Fruit fly (Drosophila melanogaster): ENCODE data around the gene Svil.

Gene Svil

dm6 chr3L:2418769-2419168 lies 41.3 kb downstream of the Svil start (continued):
- TF ChIP-seq CG4318 (GFP tag; optimal IDR thresholded peaks at IDR 0.05) = peak; percentile 2
- TF ChIP-seq salr (GFP tag; optimal IDR thresholded peaks at IDR 0.05) = peak; percentile 52 to 67
- peak; percentile 75 for TF ChIP-seq CG10631 (GFP tag; optimal IDR thresholded peaks at IDR 0.05)
- peak; percentile 91 for TF ChIP-seq CG9139 (GFP tag; optimal IDR thresholded peaks at IDR 0.05)
- TF ChIP-seq pdm3 (GFP tag; optimal IDR thresholded peaks at IDR 0.05) = peak; percentile 82
- TF ChIP-seq eg (GFP tag; IDR thresholded peaks at IDR 0.05) = peak; percentile 89
- peak; percentile 90 to 95 for TF ChIP-seq ss (GFP tag; optimal IDR thresholded peaks at IDR 0.05)
- peak; percentile 85 for TF ChIP-seq fd85E (GFP tag; optimal IDR thresholded peaks at IDR 0.05)
- TF ChIP-seq lz (GFP tag; optimal IDR thresholded peaks at IDR 0.05) = peak; percentile 80
- peak; percentile 90 for TF ChIP-seq CG6808 (GFP tag; optimal IDR thresholded peaks at IDR 0.05)
- TF ChIP-seq Hr38 (GFP tag; optimal IDR thresholded peaks at IDR 0.05) = no peak
- TF ChIP-seq dac (GFP tag; optimal IDR thresholded peaks at IDR 0.05) = no peak
- no peak for TF ChIP-seq fkh (GFP tag; optimal IDR thresholded peaks at IDR 0.05)
- TF ChIP-seq net (GFP tag; optimal IDR thresholded peaks at IDR 0.05) = peak; percentile 78
- TF ChIP-seq CG6792 (GFP tag; optimal IDR thresholded peaks at IDR 0.05) = peak; percentile 82
- TF ChIP-seq CG6276 (GFP tag; optimal IDR thresholded peaks at IDR 0.05) = peak; percentile 75
- peak; percentile 73 for TF ChIP-seq CG11294 (GFP tag; IDR thresholded peaks at IDR 0.05)
- TF ChIP-seq vri (GFP tag; optimal IDR thresholded peaks at IDR 0.05) = peak; percentile 66
- peak; percentile 95 for TF ChIP-seq CG3919 (GFP tag; optimal IDR thresholded peaks at IDR 0.05)
- TF ChIP-seq Ets21C (GFP tag; optimal IDR thresholded peaks at IDR 0.05) = peak; percentile 71
- TF ChIP-seq CG31627 (GFP tag; optimal IDR thresholded peaks at IDR 0.05) = peak; percentile 87
- peak; percentile 77 for TF ChIP-seq CG8632 (GFP tag; optimal IDR thresholded peaks at IDR 0.05)
- TF ChIP-seq CG11902 (GFP tag; optimal IDR thresholded peaks at IDR 0.05) = peak; percentile 93
- TF ChIP-seq CG16779 (tag; optimal IDR thresholded peaks at IDR 0.05) = peak; percentile 50
- TF ChIP-seq CG11762 (GFP tag; optimal IDR thresholded peaks at IDR 0.05; ENCODE audit: insufficient read depth) = peak; percentile 93

- no peak for TF ChIP-seq CG8319 (GFP tag; optimal IDR thresholded peaks at IDR 0.05)
- peak; percentile 0 for TF ChIP-seq fkh (GFP tag; optimal IDR thresholded peaks at IDR 0.05)
Measured at dm6 chr3L:2421138-2421537, 43.7 kb downstream of the Svil start.

- TF ChIP-seq eg (GFP tag; IDR thresholded peaks at IDR 0.05) (no peak), Smox (GFP tag; optimal IDR thresholded peaks at IDR 0.05) (no peak), CG9139 (GFP tag; optimal IDR thresholded peaks at IDR 0.05) (no peak), CG11902 (GFP tag; optimal IDR thresholded peaks at IDR 0.05) (no peak), OdsH (GFP tag; optimal IDR thresholded peaks at IDR 0.05) (no peak)
Measured at dm6 chr3L:2422763-2423162, 45.3 kb downstream of the Svil start.

- no peak for TF ChIP-seq CG3919 (GFP tag; optimal IDR thresholded peaks at IDR 0.05)
- TF ChIP-seq net (GFP tag; optimal IDR thresholded peaks at IDR 0.05) = no peak
- TF ChIP-seq CG3032 (tag; optimal IDR thresholded peaks at IDR 0.05) = no peak
- no peak for TF ChIP-seq topi (GFP tag; optimal IDR thresholded peaks at IDR 0.05)
- no peak for TF ChIP-seq eg (GFP tag; IDR thresholded peaks at IDR 0.05)
- no peak for TF ChIP-seq CG6792 (GFP tag; optimal IDR thresholded peaks at IDR 0.05)
- TF ChIP-seq Ets96B (tag; optimal IDR thresholded peaks at IDR 0.05) = no peak
- no peak for TF ChIP-seq lz (GFP tag; optimal IDR thresholded peaks at IDR 0.05)
- TF ChIP-seq CG6854 (GFP tag; optimal IDR thresholded peaks at IDR 0.05) = no peak
- no peak for TF ChIP-seq Ets21C (GFP tag; optimal IDR thresholded peaks at IDR 0.05)
- no peak for TF ChIP-seq CG6808 (GFP tag; optimal IDR thresholded peaks at IDR 0.05)
- TF ChIP-seq OdsH (GFP tag; optimal IDR thresholded peaks at IDR 0.05) = no peak
Measured at dm6 chr3L:2423572-2423971, 46.1 kb downstream of the Svil start.

- TF ChIP-seq CG6808 (GFP tag; optimal IDR thresholded peaks at IDR 0.05) = no peak
- peak; percentile 0 for TF ChIP-seq CG32006 (GFP tag; optimal IDR thresholded peaks at IDR 0.05)
- no peak for TF ChIP-seq CG6792 (GFP tag; optimal IDR thresholded peaks at IDR 0.05)
- TF ChIP-seq dsx (GFP tag; optimal IDR thresholded peaks at IDR 0.05; ENCODE audit: poor library complexity, severe bottlenecking) = no peak
- TF ChIP-seq lz (GFP tag; optimal IDR thresholded peaks at IDR 0.05) = no peak
- no peak for TF ChIP-seq acj6 (GFP tag; optimal IDR thresholded peaks at IDR 0.05)
- peak; percentile 87 for TF ChIP-seq svp (GFP tag)
- TF ChIP-seq Smox (GFP tag; optimal IDR thresholded peaks at IDR 0.05) = no peak
- TF ChIP-seq Sox15 (GFP tag; optimal IDR thresholded peaks at IDR 0.05) = no peak
- no peak for TF ChIP-seq Eip78C (GFP tag)
- no peak for TF ChIP-seq CG3032 (tag; optimal IDR thresholded peaks at IDR 0.05)
- no peak for TF ChIP-seq fd85E (GFP tag; optimal IDR thresholded peaks at IDR 0.05)
- no peak for TF ChIP-seq CG6854 (GFP tag; optimal IDR thresholded peaks at IDR 0.05)
Measured at dm6 chr3L:2424094-2424493, 46.6 kb downstream of the Svil start.
